Worm (Caenorhabditis elegans) whole organism, L2 larva: Measurements from ENCODE around the gene srx-6.

Experiments
- elt-1 ChIP-seq: fragments of 150-350 bp; optimal IDR thresholded peaks from 2 replicates; lab custom pipeline; 2014; ENCODE audit warnings: missing biosample characterization, missing genetic modification characterization
- lin-13 ChIP-seq: fragments of 150-350 bp; optimal IDR thresholded peaks from 2 replicates; lab custom pipeline; 2014; ENCODE audit warnings: missing biosample characterization, missing genetic modification reagents, missing genetic modification characterization
- nhr-129 ChIP-seq: fragments of 150-350 bp; optimal IDR thresholded peaks from 2 replicates; lab custom pipeline; 2014; ENCODE audit warnings: missing biosample characterization, missing genetic modification characterization
- nhr-77 ChIP-seq: fragments of 150-350 bp; optimal IDR thresholded peaks from 2 replicates; lab custom pipeline; 2014; ENCODE audit warnings: missing biosample characterization, missing genetic modification characterization
- sma-9 ChIP-seq, 2 experiments: fragments of 150-350 bp in 1 of 2; sonication (generic microtip) in 1 of 2; optimal IDR thresholded peaks; 2 replicates each; lab custom pipeline; 2014 to 2016; ENCODE audit warnings: missing genetic modification characterization in 2 of 2, mild to moderate bottlenecking in 1 of 2, missing biosample characterization in 1 of 2, missing compliant biosample characterization in 1 of 2, missing genetic modification reagents in 1 of 2, moderate library complexity in 1 of 2
- unc-39 ChIP-seq: fragments of 150-350 bp; optimal IDR thresholded peaks from 2 replicates; lab custom pipeline; 2014; ENCODE audit warnings: missing biosample characterization, missing genetic modification characterization
- zag-1 ChIP-seq: fragments of 150-350 bp; optimal IDR thresholded peaks from 2 replicates; lab custom pipeline; 2014; ENCODE audit warnings: missing biosample characterization, missing genetic modification characterization

- no peak for TF ChIP-seq nhr-129 (tag; lab: Kevin White, UChicago)
- no peak for TF ChIP-seq elt-1 (tag; lab: Kevin White, UChicago)
- TF ChIP-seq lin-13, result no peak
- TF ChIP-seq sma-9 (GFP tag; optimal IDR thresholded peaks at IDR 0.05; lab: Kevin White, UChicago), result no peak
- no peak for TF ChIP-seq sma-9 (tag; optimal IDR thresholded peaks at IDR 0.05; lab: Kevin White, UChicago)
- no peak for TF ChIP-seq zag-1 (tag; lab: Kevin White, UChicago)
- TF ChIP-seq unc-39, result no peak
- TF ChIP-seq nhr-77 (tag; lab: Kevin White, UChicago), result no peak
These were observed at the start of gene srx-6 for ce11 chrV:7313233-7313632.
